Fruit fly (Drosophila melanogaster): Measurements from ENCODE around the gene Socs36E.

- TF ChIP-seq ovo (GFP tag; optimal IDR thresholded peaks at IDR 0.05) (no peak), kay (GFP tag; ENCODE audit: borderline replicate concordance) (no peak), CG5204 (GFP tag; optimal IDR thresholded peaks at IDR 0.05) (peak; percentile 39)
Observed at dm6 chr2L:18121367-18122230, 30.6 kb downstream of the Socs36E start.

All from whole organism, adult.